Fruit fly (Drosophila melanogaster) whole organism, pupa: Measurements from ENCODE around the gene IntS6.

Experiments used
- CG10348 ChIP-seq: fragments of 200-800 bp; sonication (Bioruptor generic); IDR thresholded peaks from 2 replicates; pipeline ENCODE4 v1.3.6; 2022; ENCODE audit warnings: missing biosample characterization, missing genetic modification characterization
- CG12605 ChIP-seq: fragments of 200-800 bp; sonication (Bioruptor generic); IDR thresholded peaks from 2 replicates; pipeline ENCODE4 v1.3.6; 2022; ENCODE audit warnings: missing biosample characterization, missing genetic modification characterization
- CG13204 ChIP-seq: fragments of 200-800 bp; sonication (Bioruptor generic); optimal IDR thresholded peaks from 2 replicates; lab custom pipeline; 2018; ENCODE audit warnings: missing biosample characterization, mild to moderate bottlenecking, missing genetic modification characterization, moderate library complexity
- CG14655 ChIP-seq: fragments of 200-800 bp; sonication (Bioruptor generic); optimal IDR thresholded peaks from 3 replicates; lab custom pipeline; 2017; ENCODE audit warnings: mild to moderate bottlenecking, missing biosample characterization, missing genetic modification reagents, missing genetic modification characterization
- CG15710 ChIP-seq: fragments of 200-800 bp; sonication (Bioruptor generic); optimal IDR thresholded peaks from 2 replicates; lab custom pipeline; 2018; ENCODE audit warnings: missing biosample characterization, mild to moderate bottlenecking, missing genetic modification characterization, moderate library complexity
- CG17806 ChIP-seq: fragments of 200-800 bp; sonication (Bioruptor generic); optimal IDR thresholded peaks from 2 replicates; lab custom pipeline; 2018; ENCODE audit warnings: missing biosample characterization, mild to moderate bottlenecking, missing genetic modification characterization, moderate library complexity
- CG32121 ChIP-seq: fragments of 200-800 bp; sonication (Bioruptor generic); IDR thresholded peaks from 2 replicates; pipeline ENCODE4 v1.3.6; 2022; ENCODE audit warnings: missing biosample characterization, missing genetic modification characterization
- CG34367 ChIP-seq: fragments of 200-800 bp; sonication (Bioruptor generic); optimal IDR thresholded peaks from 2 replicates; lab custom pipeline; 2018; ENCODE audit warnings: missing biosample characterization, mild to moderate bottlenecking, missing genetic modification characterization
- CG4496 ChIP-seq: fragments of 200-800 bp; sonication (Bioruptor generic); IDR thresholded peaks from 3 replicates; pipeline ENCODE4 v1.3.6; 2022; ENCODE audit warnings: missing biosample characterization, missing genetic modification characterization
- CG8159 ChIP-seq: fragments of 200-800 bp; sonication (Bioruptor generic); optimal IDR thresholded peaks from 3 replicates; lab custom pipeline; 2018; ENCODE audit warnings: missing biosample characterization, mild to moderate bottlenecking, missing genetic modification characterization, moderate library complexity
- CG8301 ChIP-seq: fragments of 200-800 bp; sonication (Bioruptor generic); optimal IDR thresholded peaks from 2 replicates; lab custom pipeline; 2018; ENCODE audit warnings: missing biosample characterization, mild to moderate bottlenecking, missing genetic modification characterization
- CG9948 ChIP-seq: fragments of 200-800 bp; sonication (Bioruptor generic); optimal IDR thresholded peaks from 2 replicates; lab custom pipeline; 2018; ENCODE audit warnings: missing biosample characterization, mild to moderate bottlenecking, missing genetic modification characterization, moderate library complexity
- D1 ChIP-seq: fragments of 200-800 bp; sonication (Bioruptor generic); optimal IDR thresholded peaks from 2 replicates; lab custom pipeline; 2018; ENCODE audit warnings: missing biosample characterization, mild to moderate bottlenecking, missing genetic modification characterization, moderate library complexity
- EcR ChIP-seq: fragments of 200-800 bp; sonication (Bioruptor generic); optimal IDR thresholded peaks from 3 replicates; lab custom pipeline; 2019; ENCODE audit warnings: missing biosample characterization, missing genetic modification characterization, mild to moderate bottlenecking, moderate library complexity, missing genetic modification reagents
- Ets98B ChIP-seq: fragments of 200-800 bp; sonication (Bioruptor generic); IDR thresholded peaks from 2 replicates; pipeline ENCODE4 v1.3.6; 2022; ENCODE audit warnings: missing biosample characterization, missing genetic modification characterization
- Pif1A ChIP-seq: fragments of 200-800 bp; sonication (Bioruptor generic); optimal IDR thresholded peaks from 3 replicates; lab custom pipeline; 2016; ENCODE audit warnings: missing biosample characterization, missing genetic modification characterization
- Pif1B ChIP-seq: fragments of 200-800 bp; sonication (Bioruptor generic); optimal IDR thresholded peaks from 3 replicates; lab custom pipeline; 2016; ENCODE audit warnings: missing biosample characterization, missing genetic modification characterization
- Snoo ChIP-seq: fragments of 200-800 bp; sonication (Bioruptor generic); optimal IDR thresholded peaks from 3 replicates; lab custom pipeline; 2017; ENCODE audit warnings: missing biosample characterization, mild to moderate bottlenecking, missing genetic modification characterization, inconsistent platforms
- fd96Ca ChIP-seq: fragments of 200-800 bp; sonication (Bioruptor generic); IDR thresholded peaks from 3 replicates; pipeline ENCODE4 v1.3.6; 2022; ENCODE audit warnings: missing biosample characterization, missing genetic modification characterization
- gl ChIP-seq: fragments of 200-800 bp; sonication (Bioruptor generic); optimal IDR thresholded peaks from 2 replicates; lab custom pipeline; 2018; ENCODE audit warnings: missing biosample characterization, mild to moderate bottlenecking, missing genetic modification characterization
- rn ChIP-seq: fragments of 200-800 bp; sonication (Bioruptor generic); IDR thresholded peaks from 2 replicates; pipeline ENCODE4 v1.3.6; 2022; ENCODE audit warnings: missing biosample characterization, missing genetic modification characterization

Gene IntS6

DNA sequence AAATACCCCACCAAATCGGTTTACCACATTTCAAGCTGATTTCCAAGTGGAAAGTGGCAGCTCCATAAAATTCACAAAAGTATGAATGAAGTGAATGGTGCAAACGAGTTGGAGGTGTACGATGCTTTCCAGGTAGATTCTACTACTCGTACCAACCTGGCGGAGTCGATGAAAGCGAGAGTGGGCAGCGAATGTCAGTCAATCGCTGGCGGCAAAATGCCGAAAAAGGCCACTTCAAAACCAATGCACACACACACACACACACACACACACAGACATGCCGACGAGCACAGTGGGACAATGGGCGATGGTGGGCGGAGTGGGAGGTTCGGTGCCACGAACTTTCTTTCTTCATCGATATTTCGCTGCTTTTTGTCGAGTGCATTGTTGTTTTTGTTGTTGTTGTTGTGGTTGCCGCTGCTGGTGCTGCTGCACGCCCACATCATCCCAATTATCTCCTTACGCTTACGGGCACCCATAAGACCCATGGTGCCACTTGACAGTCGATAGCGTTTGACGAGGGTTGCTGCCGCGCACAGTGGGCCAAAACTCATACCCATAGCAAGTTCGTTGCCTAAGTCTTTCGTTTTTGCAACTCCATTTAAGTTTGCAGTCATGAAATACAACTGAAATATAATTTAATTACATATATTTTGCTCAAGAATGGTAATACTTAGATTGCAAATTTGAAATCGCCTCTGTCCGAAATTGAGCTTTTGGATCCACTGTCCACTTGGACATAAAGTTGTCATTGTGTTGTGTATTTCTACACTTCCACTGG is 36.4 kb upstream of the IntS6 start:
- TF ChIP-seq CG14655 (GFP tag; lab: Kevin White, UChicago) (peak; percentile 52), CG32121 (GFP tag; lab: Robert Waterston, UW) (peak; percentile 58), CG34367 (tag; lab: Kevin White, UChicago) (peak; percentile 40), CG8301 (tag; lab: Kevin White, UChicago) (peak; percentile 43), Pif1B (GFP tag; lab: Kevin White, UChicago) (peak; percentile 66), CG15710 (tag; lab: Kevin White, UChicago) (peak; percentile 41), gl (tag; lab: Kevin White, UChicago) (no peak), Pif1A (GFP tag; lab: Kevin White, UChicago) (peak; percentile 56), D1 (tag; lab: Kevin White, UChicago) (no peak), Snoo (tag; lab: Kevin White, UChicago) (peak; percentile 70), CG9948 (tag; lab: Kevin White, UChicago) (peak; percentile 50), rn (GFP tag; lab: Robert Waterston, UW) (no peak), CG8159 (peak; percentile 49), CG17806 (tag; lab: Kevin White, UChicago) (no peak), CG12605 (GFP tag; lab: Robert Waterston, UW) (no peak), EcR (GFP tag; lab: Kevin White, UChicago) (no peak), CG13204 (GFP tag; lab: Kevin White, UChicago) (peak; percentile 6), fd96Ca (GFP tag; lab: Robert Waterston, UW) (peak; percentile 78), Ets98B (GFP tag; lab: Robert Waterston, UW) (peak; percentile 71), CG10348 (GFP tag; lab: Robert Waterston, UW) (no peak), CG4496 (GFP tag; lab: Robert Waterston, UW) (peak; percentile 65; the same call in 2 of the 3 replicates)

- TF ChIP-seq CG14655 (GFP tag; lab: Kevin White, UChicago) (no peak), CG32121 (GFP tag; lab: Robert Waterston, UW) (no peak), CG4496 (GFP tag; lab: Robert Waterston, UW) (no peak), CG10348 (GFP tag; lab: Robert Waterston, UW) (no peak), Ets98B (GFP tag; lab: Robert Waterston, UW) (no peak), Snoo (tag; lab: Kevin White, UChicago) (no peak), Pif1A (GFP tag; lab: Kevin White, UChicago) (no peak), CG8301 (tag; lab: Kevin White, UChicago) (no peak), CG13204 (GFP tag; lab: Kevin White, UChicago) (no peak), EcR (GFP tag; lab: Kevin White, UChicago) (no peak), CG9948 (tag; lab: Kevin White, UChicago) (no peak), CG34367 (tag; lab: Kevin White, UChicago) (no peak), Pif1B (GFP tag; lab: Kevin White, UChicago) (no peak), CG17806 (tag; lab: Kevin White, UChicago) (no peak), fd96Ca (GFP tag; lab: Robert Waterston, UW) (no peak)
- TF ChIP-seq, all 21 proteins: peak for 0
Observed at dm6 chrX:5781520-5781919, 34.5 kb upstream of the IntS6 start, which contains the start of gene CG3108. TSS of gene CG3108 (minus strand) at chrX:5781620.

DNA sequence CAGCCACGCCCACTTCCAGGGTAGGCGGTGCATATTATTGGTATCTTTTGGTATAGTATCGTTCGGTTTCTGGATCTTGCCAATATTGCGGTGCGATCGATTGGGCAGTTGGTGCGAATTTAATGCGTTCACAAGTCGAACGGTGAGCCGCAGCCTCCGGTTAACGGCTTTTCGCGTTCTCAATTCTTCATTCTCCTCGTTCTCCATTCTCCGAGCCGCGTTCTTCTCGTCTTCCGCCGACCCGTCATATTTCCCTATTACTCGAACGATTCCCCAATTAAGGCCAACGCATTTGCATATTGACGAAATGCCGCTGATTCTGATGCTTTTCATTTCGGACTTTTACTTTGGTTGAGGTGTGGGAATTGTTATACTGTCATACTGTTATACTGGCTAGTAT is 29.5 kb upstream of the IntS6 start, which contains the start of gene CG42264:
CG42264 (minus strand) TSS at position 101 of the 400 bp plus-strand sequence.
- TF ChIP-seq CG4496 (GFP tag; lab: Robert Waterston, UW): no peak
- no peak for TF ChIP-seq Pif1B (GFP tag; lab: Kevin White, UChicago)
- TF ChIP-seq rn (GFP tag; lab: Robert Waterston, UW): no peak
- no peak for TF ChIP-seq CG14655 (GFP tag; lab: Kevin White, UChicago)
- no peak for TF ChIP-seq CG17806 (tag; lab: Kevin White, UChicago)
- no peak for TF ChIP-seq CG8159
- TF ChIP-seq CG32121 (GFP tag; lab: Robert Waterston, UW): no peak
- no peak for TF ChIP-seq EcR (GFP tag; lab: Kevin White, UChicago)
- no peak for TF ChIP-seq CG8301 (tag; lab: Kevin White, UChicago)
- TF ChIP-seq CG10348 (GFP tag; lab: Robert Waterston, UW): no peak

DNA sequence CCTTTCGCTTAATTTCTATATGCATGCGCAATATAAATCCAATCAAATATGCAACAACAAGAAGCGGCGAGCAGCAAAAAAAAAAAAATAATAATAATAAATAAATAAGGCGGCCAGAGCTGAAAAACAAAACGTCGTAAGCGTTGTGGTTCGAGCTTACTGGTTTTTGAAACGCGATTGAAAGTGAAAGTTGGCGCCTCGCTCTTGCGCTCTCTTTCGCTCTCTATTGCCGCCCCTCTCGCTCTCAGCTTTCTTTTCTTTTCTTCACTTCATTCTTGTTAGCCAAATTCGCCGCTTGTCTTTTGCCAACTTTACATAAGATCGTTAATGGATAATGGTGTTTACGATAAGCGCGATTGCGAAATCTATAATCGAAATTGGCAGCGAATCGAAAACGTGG is 25.4 kb upstream of the IntS6 start:
- TF ChIP-seq CG8301 (tag; lab: Kevin White, UChicago): no peak
- TF ChIP-seq CG4496 (GFP tag; lab: Robert Waterston, UW): no peak
- no peak for TF ChIP-seq fd96Ca (GFP tag; lab: Robert Waterston, UW)
- TF ChIP-seq rn (GFP tag; lab: Robert Waterston, UW): no peak
- no peak for TF ChIP-seq Pif1B (GFP tag; lab: Kevin White, UChicago)
- no peak for TF ChIP-seq Snoo (tag; lab: Kevin White, UChicago)

- peak; percentile 7 for TF ChIP-seq Pif1A (GFP tag; lab: Kevin White, UChicago)
- TF ChIP-seq CG13204 (GFP tag; lab: Kevin White, UChicago): peak; percentile 43
- peak; percentile 44 for TF ChIP-seq EcR (GFP tag; lab: Kevin White, UChicago)
- TF ChIP-seq CG14655 (GFP tag; lab: Kevin White, UChicago): no peak
- TF ChIP-seq CG4496 (GFP tag; lab: Robert Waterston, UW): peak; percentile 36; the same call in 1 of the 3 replicates
- no peak for TF ChIP-seq Pif1B (GFP tag; lab: Kevin White, UChicago)
- peak; percentile 42; the same call in 1 of the 3 replicates for TF ChIP-seq fd96Ca (GFP tag; lab: Robert Waterston, UW)
- peak; percentile 47; the same call in 1 of the 2 replicates for TF ChIP-seq Ets98B (GFP tag; lab: Robert Waterston, UW)
Observed at dm6 chrX:5770730-5771181, 23.7 kb upstream of the IntS6 start, which contains the start of gene CG3097. TSS of gene CG3097 (minus strand) at chrX:5770780.
